Worm (Caenorhabditis elegans) whole organism, L1 larva: ENCODE measurements around the gene R02F2.10.
A peak's percentile ranks its signal among the peaks of the same experiment; 100 is the strongest.

ENCODE experiments used
- C16A3.4 ChIP-seq: fragments of 150-350 bp; optimal IDR thresholded peaks from 2 replicates; lab custom pipeline; 2014; ENCODE audit warnings: missing biosample characterization, missing genetic modification characterization
- Y116A8C.19 ChIP-seq: sonication (generic microtip); optimal IDR thresholded peaks from 2 replicates; lab custom pipeline; 2016; ENCODE audit warnings: missing compliant biosample characterization, missing genetic modification characterization, borderline replicate concordance
- ama-1 ChIP-seq: fragments of 150-350 bp; optimal IDR thresholded peaks from 2 replicates; lab custom pipeline; 2014
- ces-1 ChIP-seq: fragments of 150-350 bp; optimal IDR thresholded peaks from 2 replicates; lab custom pipeline; 2014; ENCODE audit warnings: missing biosample characterization, missing genetic modification reagents, missing genetic modification characterization
- elt-2 ChIP-seq: sonication (generic microtip); optimal IDR thresholded peaks from 2 replicates; lab custom pipeline; 2016; ENCODE audit warnings: missing genetic modification characterization, mild to moderate bottlenecking, inconsistent platforms, missing compliant biosample characterization, missing genetic modification reagents
- jun-1 ChIP-seq: fragments of 150-350 bp; optimal IDR thresholded peaks from 2 replicates; lab custom pipeline; 2014; ENCODE audit warnings: missing biosample characterization, missing genetic modification reagents, missing genetic modification characterization
- nhr-11 ChIP-seq: fragments of 150-350 bp; optimal IDR thresholded peaks from 2 replicates; lab custom pipeline; 2014; ENCODE audit warnings: missing biosample characterization, missing genetic modification characterization
- nhr-90 ChIP-seq: sonication (generic microtip); optimal IDR thresholded peaks from 2 replicates; lab custom pipeline; 2016; ENCODE audit warnings: mild to moderate bottlenecking, missing genetic modification characterization, missing compliant biosample characterization; ENCODE audit not compliant: poor library complexity
- pqm-1 ChIP-seq: sonication (generic microtip); optimal IDR thresholded peaks from 3 replicates; lab custom pipeline; 2017; ENCODE audit warnings: missing biosample characterization, missing genetic modification characterization
- snpc-4 ChIP-seq: fragments of 150-350 bp; optimal IDR thresholded peaks from 2 replicates; lab custom pipeline; 2014; ENCODE audit warnings: missing biosample characterization, missing genetic modification characterization
- snu-23 ChIP-seq: sonication (generic microtip); optimal IDR thresholded peaks from 2 replicates; lab custom pipeline; 2016; ENCODE audit warnings: missing genetic modification characterization, missing compliant biosample characterization
- unc-62 ChIP-seq: fragments of 150-350 bp; optimal IDR thresholded peaks from 2 replicates; lab custom pipeline; 2014; ENCODE audit warnings: missing biosample characterization, missing genetic modification reagents, missing genetic modification characterization
- zag-1 ChIP-seq: fragments of 150-350 bp; optimal IDR thresholded peaks from 2 replicates; lab custom pipeline; 2014; ENCODE audit warnings: missing biosample characterization, missing genetic modification characterization
- ztf-11 ChIP-seq, 2 experiments: sonication (generic microtip); optimal IDR thresholded peaks; 2 replicates each; lab custom pipeline; 2016 to 2017; ENCODE audit warnings: missing genetic modification characterization in 2 of 2, missing biosample characterization in 1 of 2, missing compliant biosample characterization in 1 of 2

DNA sequence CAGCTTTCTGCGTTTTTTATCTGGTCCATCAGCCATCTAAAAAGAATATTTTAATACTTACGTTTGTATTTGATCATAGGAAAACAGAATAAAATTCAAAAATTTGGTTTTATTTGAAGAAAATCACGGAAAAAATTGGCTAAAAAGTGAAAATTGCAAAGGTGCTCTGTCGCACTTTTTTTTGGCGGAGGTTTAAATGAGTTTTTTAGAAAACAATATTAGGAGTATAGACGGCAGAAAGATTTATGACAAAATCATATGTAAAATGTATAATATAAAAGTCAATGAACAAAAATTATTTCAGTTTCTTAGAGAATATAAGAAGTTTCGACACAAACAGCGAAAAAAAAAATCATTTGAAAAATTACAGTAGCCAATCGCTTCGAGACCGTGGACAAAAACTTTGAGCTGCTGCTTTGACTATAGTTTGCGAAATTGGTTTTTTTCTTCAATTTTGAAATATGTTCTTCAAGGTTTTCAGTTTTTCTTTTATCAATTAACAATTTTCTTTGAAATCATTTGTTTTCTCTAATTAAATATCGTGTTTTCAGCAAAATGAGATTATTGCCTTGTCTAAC is 5.7 kb downstream of the R02F2.10 start, which contains the start of the genes R02F2.7 and R02F2.4:
- TF ChIP-seq elt-2 (tag; lab: Kevin White, UChicago) (no peak), Y116A8C.19 (tag; lab: Kevin White, UChicago) (no peak), zag-1 (tag; lab: Kevin White, UChicago) (no peak), ztf-11 (tag; optimal IDR thresholded peaks at IDR 0.05; lab: Kevin White, UChicago) (no peak), nhr-11 (tag; lab: Kevin White, UChicago) (no peak), pqm-1 (tag; lab: Kevin White, UChicago) (no peak), snu-23 (GFP tag; lab: Kevin White, UChicago) (no peak), jun-1 (tag; lab: Kevin White, UChicago) (no peak), nhr-90 (tag; lab: Kevin White, UChicago) (no peak), snpc-4 (tag; lab: Kevin White, UChicago) (no peak), C16A3.4 (peak; percentile 21), unc-62 (GFP tag; lab: Kevin White, UChicago) (no peak), ces-1 (no peak), ama-1 (lab: Kevin White, UChicago) (no peak)
